Worm (Caenorhabditis elegans) whole organism, L4 larva: ENCODE results near the gene C18E9.7.

Experiments
- T20F7.1 ChIP-seq: fragments of 200-800 bp; sonication (Bioruptor generic); optimal IDR thresholded peaks from 2 replicates; lab custom pipeline; 2018; ENCODE audit warnings: mild to moderate bottlenecking, missing genetic modification characterization, missing compliant biosample characterization
- Y5F2A.4 ChIP-seq: fragments of 200-800 bp; sonication (Bioruptor generic); optimal IDR thresholded peaks from 2 replicates; lab custom pipeline; 2018; ENCODE audit warnings: mild to moderate bottlenecking, missing genetic modification characterization, missing compliant biosample characterization
- Y75B8A.6 ChIP-seq: fragments of 200-800 bp; sonication (Bioruptor generic); IDR thresholded peaks from 2 replicates; pipeline ENCODE4 v1.3.6; 2022; ENCODE audit warnings: missing genetic modification reagents, missing genetic modification characterization, missing compliant biosample characterization
- aly-2 ChIP-seq: sonication (generic microtip); optimal IDR thresholded peaks from 2 replicates; lab custom pipeline; 2018; ENCODE audit warnings: missing biosample characterization, missing genetic modification characterization
- ama-1 ChIP-seq: fragments of 150-350 bp; optimal IDR thresholded peaks from 2 replicates; lab custom pipeline; 2014; ENCODE audit warnings: inconsistent platforms, mixed read lengths
- arid-1 ChIP-seq: fragments of 200-800 bp; sonication (Bioruptor generic); conservative IDR thresholded peaks from 2 replicates; pipeline ENCODE4 v1.3.6; 2022; ENCODE audit warnings: missing genetic modification reagents, missing genetic modification characterization, missing compliant biosample characterization
- attf-4 ChIP-seq: sonication (generic microtip); optimal IDR thresholded peaks from 3 replicates; lab custom pipeline; 2017; ENCODE audit warnings: missing biosample characterization, missing genetic modification characterization
- ceh-20 ChIP-seq: fragments of 200-800 bp; sonication (Bioruptor generic); IDR thresholded peaks from 2 replicates; pipeline ENCODE4 v1.3.6; 2022; ENCODE audit warnings: missing genetic modification reagents, missing genetic modification characterization, missing compliant biosample characterization
- ceh-62 ChIP-seq: sonication (generic microtip); optimal IDR thresholded peaks from 2 replicates; lab custom pipeline; 2017; ENCODE audit warnings: missing biosample characterization, missing genetic modification characterization
- ceh-82 ChIP-seq: sonication (generic microtip); optimal IDR thresholded peaks from 2 replicates; lab custom pipeline; 2017; ENCODE audit warnings: missing biosample characterization, missing genetic modification characterization
- cey-2 ChIP-seq: sonication (generic microtip); optimal IDR thresholded peaks from 3 replicates; lab custom pipeline; 2017; ENCODE audit warnings: missing genetic modification characterization, mild to moderate bottlenecking, missing compliant biosample characterization, antibody characterized with exemption, borderline replicate concordance; ENCODE audit not compliant: insufficient read depth
- daf-16 ChIP-seq, 3 experiments: sonication (generic microtip); optimal IDR thresholded peaks; 2 replicates each; lab custom pipeline; 2016 to 2017; ENCODE audit warnings: missing genetic modification characterization in 3 of 3, missing genetic modification reagents in 3 of 3, mild to moderate bottlenecking in 2 of 3, missing compliant biosample characterization in 2 of 3, missing biosample characterization in 1 of 3, moderate library complexity in 1 of 3
- daf-8 ChIP-seq: fragments of 200-800 bp; sonication (Bioruptor generic); IDR thresholded peaks from 2 replicates; pipeline ENCODE4 v1.3.6; 2022; ENCODE audit warnings: missing genetic modification characterization, missing compliant biosample characterization
- dmd-6 ChIP-seq: fragments of 200-800 bp; sonication (Bioruptor generic); IDR thresholded peaks from 2 replicates; pipeline ENCODE4 v1.3.6; 2022; ENCODE audit warnings: missing genetic modification reagents, missing genetic modification characterization, missing compliant biosample characterization
- dmd-8 ChIP-seq: fragments of 200-800 bp; sonication (Bioruptor generic); IDR thresholded peaks from 2 replicates; pipeline ENCODE4 v1.3.6; 2022; ENCODE audit warnings: missing genetic modification characterization, missing compliant biosample characterization
- dpl-1 ChIP-seq: fragments of 150-350 bp; optimal IDR thresholded peaks from 2 replicates; lab custom pipeline; 2014; ENCODE audit warnings: missing biosample characterization, missing genetic modification reagents, missing genetic modification characterization
- egl-27 ChIP-seq: sonication (generic microtip); optimal IDR thresholded peaks from 3 replicates; lab custom pipeline; 2017; ENCODE audit warnings: missing biosample characterization, missing genetic modification reagents, missing genetic modification characterization
- fkh-10 ChIP-seq: fragments of 150-350 bp; optimal IDR thresholded peaks from 2 replicates; lab custom pipeline; 2014; ENCODE audit warnings: missing biosample characterization, missing genetic modification reagents, missing genetic modification characterization
- fos-1 ChIP-seq: fragments of 150-350 bp; optimal IDR thresholded peaks from 2 replicates; lab custom pipeline; 2014; ENCODE audit warnings: missing biosample characterization, missing genetic modification characterization
- hlh-11 ChIP-seq: fragments of 200-800 bp; sonication (Bioruptor generic); optimal IDR thresholded peaks from 2 replicates; lab custom pipeline; 2018; ENCODE audit warnings: mild to moderate bottlenecking, missing genetic modification characterization, missing compliant biosample characterization
- jun-1 ChIP-seq: fragments of 150-350 bp; optimal IDR thresholded peaks from 2 replicates; lab custom pipeline; 2014; ENCODE audit warnings: missing biosample characterization, missing genetic modification reagents, missing genetic modification characterization
- lin-1 ChIP-seq: fragments of 200-800 bp; sonication (Bioruptor generic); IDR thresholded peaks from 2 replicates; pipeline ENCODE4 v1.3.6; 2022; ENCODE audit warnings: missing genetic modification reagents, missing genetic modification characterization, missing compliant biosample characterization
- lin-13 ChIP-seq: fragments of 150-350 bp; optimal IDR thresholded peaks from 2 replicates; lab custom pipeline; 2014; ENCODE audit warnings: missing biosample characterization, missing genetic modification reagents, missing genetic modification characterization
- lin-29 ChIP-seq: fragments of 200-800 bp; sonication (Bioruptor generic); IDR thresholded peaks from 2 replicates; pipeline ENCODE4 v1.3.6; 2022; ENCODE audit warnings: missing genetic modification reagents, missing genetic modification characterization, missing compliant biosample characterization
- lsy-2 ChIP-seq, 2 experiments: fragments of 150-350 bp in 1 of 2; sonication (generic microtip) in 1 of 2; optimal IDR thresholded peaks; 2 replicates each; lab custom pipeline; 2014 to 2017; ENCODE audit warnings: missing biosample characterization in 2 of 2, missing genetic modification characterization in 2 of 2
- madf-5 ChIP-seq, 2 experiments: fragments of 200-800 bp; sonication (Bioruptor generic); IDR thresholded peaks; 2 replicates each; pipeline ENCODE4 v1.3.6; 2022; ENCODE audit warnings: missing compliant biosample characterization in 2 of 2, missing genetic modification characterization in 2 of 2
- madf-9 ChIP-seq: fragments of 200-800 bp; sonication (Bioruptor generic); conservative IDR thresholded peaks from 2 replicates; pipeline ENCODE4 v1.3.6; 2022; ENCODE audit warnings: missing genetic modification reagents, missing genetic modification characterization, missing compliant biosample characterization
- nhr-11 ChIP-seq: fragments of 150-350 bp; optimal IDR thresholded peaks from 2 replicates; lab custom pipeline; 2014; ENCODE audit warnings: missing biosample characterization, missing genetic modification characterization
- nhr-25 ChIP-seq: sonication (generic microtip); optimal IDR thresholded peaks from 2 replicates; lab custom pipeline; 2017; ENCODE audit warnings: missing genetic modification characterization, mild to moderate bottlenecking, missing compliant biosample characterization, antibody characterized with exemption, moderate library complexity, borderline replicate concordance; ENCODE audit not compliant: insufficient read depth
- nhr-28 ChIP-seq: fragments of 150-350 bp; optimal IDR thresholded peaks from 2 replicates; lab custom pipeline; 2014; ENCODE audit warnings: missing biosample characterization, missing genetic modification characterization
- nhr-6 ChIP-seq: fragments of 150-350 bp; optimal IDR thresholded peaks from 2 replicates; lab custom pipeline; 2014; ENCODE audit warnings: missing biosample characterization, missing genetic modification characterization
- pqm-1 ChIP-seq: sonication (generic microtip); optimal IDR thresholded peaks from 2 replicates; lab custom pipeline; 2017; ENCODE audit warnings: missing biosample characterization, missing genetic modification characterization
- saeg-2 ChIP-seq: fragments of 200-800 bp; sonication (Bioruptor generic); IDR thresholded peaks from 2 replicates; pipeline ENCODE4 v1.3.6; 2022; ENCODE audit warnings: missing genetic modification reagents, missing genetic modification characterization, missing compliant biosample characterization
- skn-1 ChIP-seq: fragments of 150-350 bp; optimal IDR thresholded peaks from 2 replicates; lab custom pipeline; 2014; ENCODE audit warnings: missing biosample characterization, missing genetic modification characterization
- snpc-1.2 ChIP-seq: fragments of 200-800 bp; sonication (Bioruptor generic); IDR thresholded peaks from 2 replicates; pipeline ENCODE4 v1.3.6; 2022; ENCODE audit warnings: missing genetic modification reagents, missing genetic modification characterization, missing compliant biosample characterization
- spr-1 ChIP-seq: sonication (generic microtip); optimal IDR thresholded peaks from 2 replicates; lab custom pipeline; 2016; ENCODE audit warnings: mild to moderate bottlenecking, missing genetic modification characterization, missing compliant biosample characterization
- tag-97 ChIP-seq: fragments of 200-800 bp; sonication (Bioruptor generic); IDR thresholded peaks from 2 replicates; pipeline ENCODE4 v1.3.6; 2022; ENCODE audit warnings: missing genetic modification characterization, missing compliant biosample characterization
- unc-62 ChIP-seq, 3 experiments: fragments of 150-350 bp in 1 of 3; sonication (generic microtip); optimal IDR thresholded peaks in 2 of 3; peaks in 1 of 3; 1 replicate in 1 of 3; 2 replicates in 2 of 3; lab custom pipeline; 2014 to 2017; ENCODE audit warnings: missing biosample characterization in 3 of 3, missing genetic modification characterization in 3 of 3, missing genetic modification reagents in 3 of 3, missing genotype in 1 of 3
- vab-7 ChIP-seq: fragments of 200-800 bp; sonication (Bioruptor generic); IDR thresholded peaks from 2 replicates; pipeline ENCODE4 v1.3.6; 2022; ENCODE audit warnings: missing genetic modification reagents, missing genetic modification characterization, missing compliant biosample characterization
- zag-1 ChIP-seq: fragments of 150-350 bp; optimal IDR thresholded peaks from 2 replicates; lab custom pipeline; 2014; ENCODE audit warnings: missing biosample characterization, missing genetic modification characterization
- zfp-3 ChIP-seq: fragments of 200-800 bp; sonication (Bioruptor generic); conservative IDR thresholded peaks from 2 replicates; pipeline ENCODE4 v1.3.6; 2022; ENCODE audit warnings: missing genetic modification reagents, missing genetic modification characterization, missing compliant biosample characterization

Gene C18E9.7

DNA sequence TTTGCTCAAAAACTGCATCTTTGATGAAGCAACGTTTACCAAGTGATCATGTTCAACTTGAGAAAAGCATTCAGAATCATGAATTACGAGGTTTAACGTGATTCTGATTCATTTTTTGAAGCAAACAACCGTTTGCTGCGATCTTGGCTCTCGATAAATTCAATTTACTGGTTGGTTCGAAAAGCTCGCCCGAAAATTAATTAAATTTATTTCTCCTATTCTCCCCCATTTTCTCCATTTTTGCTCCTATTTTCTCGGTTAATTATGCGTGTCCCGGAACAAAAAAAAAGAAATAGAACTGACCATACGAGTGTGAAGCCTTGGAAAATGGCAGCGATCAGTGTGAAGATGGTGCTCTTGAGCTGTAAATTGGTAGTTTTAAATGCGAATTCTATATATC lies 25.7 kb downstream of the C18E9.7 start:
- TF ChIP-seq ceh-62 (tag; lab: Kevin White, UChicago) (no peak), ceh-20 (no peak), nhr-28 (tag; lab: Kevin White, UChicago) (no peak), lin-29 (GFP tag; lab: Robert Waterston, UW) (no peak), skn-1 (tag; lab: Kevin White, UChicago) (no peak), lsy-2 (tag; optimal IDR thresholded peaks at IDR 0.05; lab: Kevin White, UChicago) (no peak), snpc-1.2 (no peak), zfp-3 (GFP tag; lab: Robert Waterston, UW) (no peak), fkh-10 (GFP tag; lab: Kevin White, UChicago) (no peak), fos-1 (tag; lab: Kevin White, UChicago) (no peak), T20F7.1 (GFP tag; lab: Kevin White, UChicago) (no peak), lin-1 (no peak), dpl-1 (GFP tag; lab: Kevin White, UChicago) (no peak), nhr-11 (no peak), saeg-2 (GFP tag; lab: Robert Waterston, UW) (no peak), hlh-11 (no peak), dmd-8 (GFP tag; lab: Robert Waterston, UW) (no peak), arid-1 (GFP tag; lab: Robert Waterston, UW) (no peak), Y75B8A.6 (GFP tag; lab: Robert Waterston, UW) (no peak), nhr-25 (tag; lab: Kevin White, UChicago) (no peak)

DNA sequence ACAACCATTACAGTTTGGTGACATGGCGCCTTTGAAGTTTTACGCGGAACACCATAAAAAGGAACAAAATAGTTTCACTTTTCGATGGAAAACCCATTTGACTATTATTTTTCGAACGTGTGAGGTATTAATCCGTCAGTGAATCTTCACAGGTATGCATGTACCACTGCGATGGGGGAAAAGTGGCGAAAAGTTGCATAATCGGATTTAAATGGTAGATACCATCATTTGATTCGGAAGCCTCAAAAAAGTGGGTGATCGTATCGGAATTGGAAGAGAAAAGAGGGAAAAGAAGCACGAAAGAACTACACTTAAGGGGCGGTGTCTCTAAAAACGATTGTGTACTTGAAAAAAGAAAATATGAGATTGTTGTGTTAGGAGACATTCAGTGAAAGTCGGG lies 28.9 kb downstream of the C18E9.7 start:
- TF ChIP-seq lin-29 (GFP tag; lab: Robert Waterston, UW) (no peak), egl-27 (tag; lab: Kevin White, UChicago) (no peak), zag-1 (tag; lab: Kevin White, UChicago) (no peak)
- TF ChIP-seq, all 104 proteins: peak for 0

DNA sequence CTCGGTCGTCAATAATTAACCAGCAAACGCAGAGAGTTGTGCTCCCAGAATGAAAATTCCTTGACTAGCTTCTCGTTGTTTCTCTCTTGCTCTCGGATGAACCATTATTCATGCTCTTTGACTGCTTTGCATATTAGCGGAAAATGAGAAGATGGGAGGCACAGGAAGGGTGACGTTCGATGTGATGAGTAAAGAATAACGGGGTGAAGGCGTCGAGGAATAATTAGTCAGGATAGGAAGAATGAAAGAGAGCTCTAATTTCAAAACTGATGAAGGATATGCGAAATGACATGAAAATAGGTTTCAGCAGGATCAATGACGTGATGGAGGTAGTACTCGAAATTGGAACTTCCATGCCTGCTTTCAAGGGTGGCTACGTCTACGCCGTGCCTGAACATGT lies 31.3 kb downstream of the C18E9.7 start:
- TF ChIP-seq fkh-10 (GFP tag; lab: Kevin White, UChicago), result no peak
- peak in 1 of 2 experiments; percentile 97 for TF ChIP-seq unc-62 (GFP tag; optimal IDR thresholded peaks at IDR 0.05 in 1 of 2; lab: Kevin White, UChicago)
- no peak for TF ChIP-seq unc-62 (tag; optimal IDR thresholded peaks at IDR 0.05; lab: Kevin White, UChicago)
- TF ChIP-seq tag-97 (GFP tag; lab: Robert Waterston, UW), result no peak

DNA sequence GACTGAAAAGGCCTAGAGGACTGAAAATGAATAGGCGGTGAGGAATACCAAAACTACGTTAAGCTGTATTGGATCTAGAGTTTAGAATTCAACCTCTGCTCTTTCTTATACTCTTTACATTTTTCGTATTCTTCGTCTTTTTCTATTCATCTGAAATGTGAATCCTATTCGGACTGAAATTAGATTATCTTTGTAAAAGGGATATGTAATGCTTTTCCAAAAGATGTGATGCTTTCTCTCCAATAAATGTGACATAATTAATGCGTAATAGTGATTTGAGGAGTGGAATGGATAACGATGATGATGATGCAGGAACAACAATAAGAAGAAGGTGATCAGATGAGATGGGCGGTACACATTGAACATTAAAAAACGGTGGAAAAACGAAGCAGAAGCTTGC lies 33.9 kb downstream of the C18E9.7 start:
- TF ChIP-seq dmd-6 (GFP tag; lab: Robert Waterston, UW), result no peak
- TF ChIP-seq skn-1 (tag; lab: Kevin White, UChicago), result no peak
- no peak for TF ChIP-seq lin-13 (GFP tag; lab: Kevin White, UChicago)
- TF ChIP-seq daf-16 (GFP tag; optimal IDR thresholded peaks at IDR 0.05; lab: Kevin White, UChicago), result no peak
- no peak for TF ChIP-seq daf-16 (tag; optimal IDR thresholded peaks at IDR 0.05; lab: Kevin White, UChicago)
- no peak for TF ChIP-seq ama-1 (lab: Kevin White, UChicago)
- no peak for TF ChIP-seq pqm-1
- no peak for TF ChIP-seq daf-8 (GFP tag; lab: Robert Waterston, UW)
- TF ChIP-seq nhr-6 (tag; lab: Kevin White, UChicago), result no peak
- no peak for TF ChIP-seq Y5F2A.4 (GFP tag; lab: Kevin White, UChicago)
- no peak for TF ChIP-seq cey-2 (tag; lab: Kevin White, UChicago)
- no peak for TF ChIP-seq madf-5 (GFP tag; IDR thresholded peaks at IDR 0.05; lab: Robert Waterston, UW)
- no peak for TF ChIP-seq attf-4 (tag; lab: Kevin White, UChicago)
- TF ChIP-seq zfp-3 (GFP tag; lab: Robert Waterston, UW), result no peak
- no peak for TF ChIP-seq ceh-82
- no peak for TF ChIP-seq nhr-28 (tag; lab: Kevin White, UChicago)
- TF ChIP-seq jun-1 (tag; lab: Kevin White, UChicago), result no peak
- TF ChIP-seq spr-1 (tag; lab: Kevin White, UChicago), result no peak
- TF ChIP-seq madf-9 (GFP tag; lab: Robert Waterston, UW), result no peak
- no peak for TF ChIP-seq aly-2 (tag; lab: Kevin White, UChicago)
- TF ChIP-seq vab-7 (GFP tag; lab: Robert Waterston, UW), result no peak
